Fruit fly (Drosophila melanogaster) whole organism, embryonic: ENCODE measurements around the gene mRpL16.

Experiments used
- Atf-2 ChIP-seq: fragments of 200-800 bp; sonication (Bioruptor generic); optimal IDR thresholded peaks from 2 replicates; lab custom pipeline; 2016; ENCODE audit warnings: missing biosample characterization, missing genetic modification characterization
- Atf3 ChIP-seq: fragments of 200-800 bp; sonication (Bioruptor generic); optimal IDR thresholded peaks from 3 replicates; lab custom pipeline; 2016; ENCODE audit warnings: missing biosample characterization, missing genetic modification characterization
- B-H1 ChIP-seq: fragments of 200-800 bp; sonication (Bioruptor generic); IDR thresholded peaks from 3 replicates; pipeline ENCODE4 v1.3.6; 2022; ENCODE audit warnings: missing biosample characterization, missing genetic modification characterization
- CG11695 ChIP-seq: fragments of 200-800 bp; sonication (Bioruptor generic); IDR thresholded peaks from 3 replicates; pipeline ENCODE4 v1.3.6; 2022; ENCODE audit warnings: missing biosample characterization, missing genetic modification characterization
- CG13775 ChIP-seq: fragments of 200-800 bp; sonication (Bioruptor generic); optimal IDR thresholded peaks from 3 replicates; lab custom pipeline; 2017; ENCODE audit warnings: missing biosample characterization, mild to moderate bottlenecking, missing genetic modification characterization
- CG14860 ChIP-seq: fragments of 200-800 bp; sonication (Bioruptor generic); IDR thresholded peaks from 3 replicates; pipeline ENCODE4 v1.3.6; 2022; ENCODE audit warnings: missing biosample characterization, missing genetic modification characterization; ENCODE audit not compliant: partially characterized antibody
- CG15073 ChIP-seq: fragments of 200-800 bp; sonication (Bioruptor generic); optimal IDR thresholded peaks from 2 replicates; lab custom pipeline; 2016; ENCODE audit warnings: missing biosample characterization, missing genetic modification characterization
- CG1602 ChIP-seq: fragments of 200-800 bp; sonication (Bioruptor generic); optimal IDR thresholded peaks from 3 replicates; lab custom pipeline; 2016; ENCODE audit warnings: missing biosample characterization, missing genetic modification characterization
- CG31224 ChIP-seq: fragments of 200-800 bp; sonication (Bioruptor generic); IDR thresholded peaks from 2 replicates; pipeline ENCODE4 v1.3.6; 2022; ENCODE audit warnings: missing biosample characterization, missing genetic modification characterization
- CG31388 ChIP-seq: fragments of 200-800 bp; sonication (Bioruptor generic); optimal IDR thresholded peaks from 2 replicates; lab custom pipeline; 2016; ENCODE audit warnings: missing biosample characterization, missing genetic modification characterization
- CG32767 ChIP-seq: fragments of 200-800 bp; sonication (Bioruptor generic); IDR thresholded peaks from 2 replicates; pipeline ENCODE4 v1.3.6; 2022; ENCODE audit warnings: missing biosample characterization, missing genetic modification characterization
- CG3281 ChIP-seq: fragments of 200-800 bp; sonication (Bioruptor generic); optimal IDR thresholded peaks from 3 replicates; lab custom pipeline; 2017; ENCODE audit warnings: missing biosample characterization, mild to moderate bottlenecking, missing genetic modification characterization
- CG34422 ChIP-seq: fragments of 200-800 bp; sonication (Bioruptor generic); IDR thresholded peaks from 3 replicates; pipeline ENCODE4 v1.3.6; 2022; ENCODE audit warnings: missing biosample characterization, missing genetic modification characterization
- CG3838 ChIP-seq: fragments of 200-800 bp; sonication (Bioruptor generic); optimal IDR thresholded peaks from 3 replicates; lab custom pipeline; 2016; ENCODE audit warnings: missing biosample characterization, missing genetic modification characterization
- CG4328 ChIP-seq: fragments of 200-800 bp; sonication (Bioruptor generic); optimal IDR thresholded peaks from 3 replicates; lab custom pipeline; 2017; ENCODE audit warnings: missing biosample characterization, missing genetic modification reagents, missing genetic modification characterization
- CG5180 ChIP-seq: fragments of 200-800 bp; sonication (Bioruptor generic); optimal IDR thresholded peaks from 3 replicates; lab custom pipeline; 2017; ENCODE audit warnings: missing biosample characterization, missing genetic modification characterization, mild to moderate bottlenecking, moderate library complexity, missing genetic modification reagents
- Chrac-16 ChIP-seq: fragments of 200-800 bp; sonication (Bioruptor generic); optimal IDR thresholded peaks from 3 replicates; lab custom pipeline; 2016; ENCODE audit warnings: missing biosample characterization, missing genetic modification characterization
- CrebB ChIP-seq: fragments of 200-800 bp; sonication (Bioruptor generic); optimal IDR thresholded peaks from 3 replicates; lab custom pipeline; 2018; ENCODE audit warnings: missing biosample characterization, mild to moderate bottlenecking, missing genetic modification characterization
- E2f2 ChIP-seq: fragments of 200-800 bp; sonication (Bioruptor generic); IDR thresholded peaks from 2 replicates; pipeline ENCODE4 v1.3.6; 2022; ENCODE audit warnings: missing biosample characterization, missing genetic modification characterization
- Ets65A ChIP-seq: fragments of 200-800 bp; sonication (Bioruptor generic); peaks from one replicate; lab custom pipeline; 2016; ENCODE audit warnings: missing biosample characterization, missing genetic modification characterization
- Gug ChIP-seq: fragments of 200-800 bp; sonication (Bioruptor generic); IDR thresholded peaks from 4 replicates; pipeline ENCODE4 v1.3.6; 2022; ENCODE audit warnings: missing biosample characterization, missing genetic modification characterization
- HmgZ ChIP-seq: fragments of 200-800 bp; sonication (Bioruptor generic); optimal IDR thresholded peaks from 2 replicates; lab custom pipeline; 2018; ENCODE audit warnings: missing biosample characterization, mild to moderate bottlenecking, missing genetic modification characterization
- Nf-YA ChIP-seq: fragments of 200-800 bp; sonication (Bioruptor generic); IDR thresholded peaks from 2 replicates; pipeline ENCODE4 v1.3.6; 2022; ENCODE audit warnings: missing biosample characterization, missing genetic modification characterization
- Side ChIP-seq: fragments of 200-800 bp; sonication (Bioruptor generic); optimal IDR thresholded peaks from 2 replicates; lab custom pipeline; 2016; ENCODE audit warnings: missing biosample characterization, missing genetic modification characterization
- Sox102F ChIP-seq: fragments of 200-800 bp; sonication (Bioruptor generic); optimal IDR thresholded peaks from 2 replicates; lab custom pipeline; 2018; ENCODE audit warnings: missing biosample characterization, mild to moderate bottlenecking, missing genetic modification characterization, moderate library complexity
- Spps ChIP-seq: fragments of 200-800 bp; sonication (Bioruptor generic); optimal IDR thresholded peaks from 2 replicates; lab custom pipeline; 2018; ENCODE audit warnings: missing biosample characterization, mild to moderate bottlenecking, missing genetic modification characterization
- bab2 ChIP-seq: fragments of 200-800 bp; sonication (Bioruptor generic); optimal IDR thresholded peaks from 2 replicates; lab custom pipeline; 2016; ENCODE audit warnings: missing biosample characterization, missing genetic modification characterization
- cad ChIP-seq: fragments of >200 bp; optimal IDR thresholded peaks from 2 replicates; lab custom pipeline; 2017; ENCODE audit warnings: missing biosample characterization, missing genetic modification characterization
- cg ChIP-seq: fragments of 200-800 bp; sonication (Bioruptor generic); optimal IDR thresholded peaks from 3 replicates; lab custom pipeline; 2019; ENCODE audit warnings: missing biosample characterization, mild to moderate bottlenecking, missing genetic modification characterization, moderate library complexity
- cwo ChIP-seq: fragments of 200-800 bp; sonication (Bioruptor generic); optimal IDR thresholded peaks from 3 replicates; lab custom pipeline; 2017; ENCODE audit warnings: missing biosample characterization, missing genetic modification characterization, mild to moderate bottlenecking, moderate library complexity, missing genetic modification reagents
- exex ChIP-seq: fragments of 200-800 bp; sonication (Bioruptor generic); optimal IDR thresholded peaks from 4 replicates; lab custom pipeline; 2018; ENCODE audit warnings: missing biosample characterization, mild to moderate bottlenecking, missing genetic modification characterization, moderate library complexity
- gce ChIP-seq: fragments of 200-800 bp; sonication (Bioruptor generic); IDR thresholded peaks from 3 replicates; pipeline ENCODE4 v1.3.6; 2022; ENCODE audit warnings: missing biosample characterization, missing genetic modification characterization
- gro ChIP-seq: fragments of 200-800 bp; sonication (Bioruptor generic); optimal IDR thresholded peaks from 2 replicates; lab custom pipeline; 2016; ENCODE audit warnings: missing biosample characterization, missing genetic modification characterization
- inv ChIP-seq: fragments of 200-800 bp; sonication (Bioruptor generic); IDR thresholded peaks from 2 replicates; pipeline ENCODE4 v1.3.6; 2022; ENCODE audit warnings: missing biosample characterization, missing genetic modification characterization; ENCODE audit not compliant: partially characterized antibody
- kah ChIP-seq: fragments of 200-800 bp; sonication (Bioruptor generic); optimal IDR thresholded peaks from 2 replicates; lab custom pipeline; 2018; ENCODE audit warnings: missing biosample characterization, mild to moderate bottlenecking, missing genetic modification characterization
- lmd ChIP-seq: fragments of 200-800 bp; sonication (Bioruptor generic); IDR thresholded peaks from 2 replicates; pipeline ENCODE4 v1.3.6; 2022; ENCODE audit warnings: missing biosample characterization, missing genetic modification characterization
- lov ChIP-seq, 2 experiments: fragments of 200-800 bp in 1 of 2; fragments of >200 bp in 1 of 2; sonication (Bioruptor generic) in 1 of 2; IDR thresholded peaks in 1 of 2; optimal IDR thresholded peaks in 1 of 2; 2 replicates in 1 of 2; 3 replicates in 1 of 2; pipeline versions ENCODE4 v1.3.6 to Lab custom; 2017 to 2022; ENCODE audit warnings: missing biosample characterization in 1 of 2, missing genetic modification characterization in 1 of 2
- mirr ChIP-seq: fragments of 200-800 bp; sonication (Bioruptor generic); optimal IDR thresholded peaks from 3 replicates; lab custom pipeline; 2018; ENCODE audit warnings: missing biosample characterization, mild to moderate bottlenecking, missing genetic modification characterization
- odd ChIP-seq: fragments of 200-800 bp; sonication (Bioruptor generic); optimal IDR thresholded peaks from 2 replicates; lab custom pipeline; 2017; ENCODE audit warnings: missing biosample characterization, mild to moderate bottlenecking, missing genetic modification characterization
- pan ChIP-seq, 4 experiments: fragments of >200 bp in 3 of 4; fragments of 200-800 bp in 1 of 4; sonication (Bioruptor generic) in 1 of 4; optimal IDR thresholded peaks in 3 of 4; IDR thresholded peaks in 1 of 4; 2 replicates each; pipeline versions ENCODE4 v1.3.6 to Lab custom; 2017 to 2022; ENCODE audit warnings: missing biosample characterization in 2 of 4, missing genetic modification characterization in 2 of 4, mixed read lengths in 1 of 4
- pb ChIP-seq: fragments of 200-800 bp; sonication (Bioruptor generic); optimal IDR thresholded peaks from 3 replicates; lab custom pipeline; 2016; ENCODE audit warnings: missing biosample characterization, missing genetic modification characterization
- prd ChIP-seq, 3 experiments: fragments of >200 bp in 2 of 3; fragments of 200-800 bp in 1 of 3; sonication (Bioruptor generic) in 1 of 3; optimal IDR thresholded peaks in 2 of 3; IDR thresholded peaks in 1 of 3; 2 replicates in 2 of 3; 3 replicates in 1 of 3; pipeline versions ENCODE4 v1.3.6 to Lab custom; 2017 to 2022; ENCODE audit warnings: missing biosample characterization in 1 of 3, missing genetic modification characterization in 1 of 3
- row ChIP-seq: fragments of 200-800 bp; sonication (Bioruptor generic); IDR thresholded peaks from 3 replicates; pipeline ENCODE4 v1.3.6; 2022; ENCODE audit warnings: missing biosample characterization, missing genetic modification characterization
- sens-2 ChIP-seq: fragments of 200-800 bp; sonication (Bioruptor generic); IDR thresholded peaks from 2 replicates; pipeline ENCODE4 v1.3.6; 2022; ENCODE audit warnings: missing biosample characterization, missing genetic modification characterization
- stc ChIP-seq: fragments of 200-800 bp; sonication (Bioruptor generic); IDR thresholded peaks from 2 replicates; pipeline ENCODE4 v1.3.6; 2022; ENCODE audit warnings: missing biosample characterization, missing genetic modification characterization
- tin ChIP-seq: fragments of 200-800 bp; sonication (Bioruptor generic); optimal IDR thresholded peaks from 3 replicates; lab custom pipeline; 2016; ENCODE audit warnings: missing biosample characterization, missing genetic modification characterization
- tio ChIP-seq: fragments of 200-800 bp; sonication (Bioruptor generic); optimal IDR thresholded peaks from 2 replicates; lab custom pipeline; 2017; ENCODE audit warnings: missing biosample characterization, missing genetic modification characterization, inconsistent platforms
- twi ChIP-seq: fragments of 200-800 bp; optimal IDR thresholded peaks from 2 replicates; lab custom pipeline; 2019; ENCODE audit warnings: missing biosample characterization, mild to moderate bottlenecking, missing genetic modification characterization, moderate library complexity
- vfl ChIP-seq: fragments of 200-800 bp; sonication (Bioruptor generic); optimal IDR thresholded peaks from 2 replicates; lab custom pipeline; 2016; ENCODE audit warnings: missing biosample characterization, missing genetic modification characterization

The mRpL16 gene

dm6 chrX:1907727-1908264, 17.7 kb downstream of the mRpL16 start, which contains the start of gene mip130 (continued):
- TF ChIP-seq Nf-YA (GFP tag; lab: Robert Waterston, UW) (no peak), Atf-2 (GFP tag; lab: Kevin White, UChicago) (no peak), mirr (GFP tag; lab: Kevin White, UChicago) (peak; percentile 36), CG34422 (peak; percentile 54; the same call in 1 of the 3 replicates), E2f2 (GFP tag; lab: Robert Waterston, UW) (peak; percentile 47; the same call in 1 of the 2 replicates), vfl (GFP tag; lab: Kevin White, UChicago) (no peak), kah (no peak), Side (GFP tag; lab: Kevin White, UChicago) (no peak), CG5180 (no peak), CG32767 (GFP tag; lab: Robert Waterston, UW) (0 out of 2 replicates have a peak, but pooled peaks have one; percentile 36), CG14860 (GFP tag; lab: Robert Waterston, UW) (0 out of 3 replicates have a peak, but pooled peaks have one; percentile 52), pb (peak; percentile 17), CG3838 (GFP tag; lab: Kevin White, UChicago) (no peak), CG11695 (GFP tag; lab: Robert Waterston, UW) (no peak), odd (no peak), Atf3 (GFP tag; lab: Kevin White, UChicago) (no peak), bab2 (GFP tag; lab: Kevin White, UChicago) (no peak), Spps (tag; lab: Kevin White, UChicago) (no peak), Sox102F (GFP tag; lab: Kevin White, UChicago) (no peak), exex (no peak), sens-2 (GFP tag; lab: Robert Waterston, UW) (no peak), tio (GFP tag; lab: Kevin White, UChicago) (no peak), Ets65A (GFP tag; lab: Kevin White, UChicago) (peak; percentile 88), CG4328 (GFP tag; lab: Kevin White, UChicago) (no peak), gce (GFP tag; lab: Robert Waterston, UW) (no peak), CG1602 (GFP tag; lab: Kevin White, UChicago) (peak; percentile 24), inv (GFP tag; lab: Robert Waterston, UW) (peak; percentile 65; the same call in 1 of the 2 replicates), gro (GFP tag; lab: Kevin White, UChicago) (no peak), stc (GFP tag; lab: Robert Waterston, UW) (no peak), row (GFP tag; lab: Robert Waterston, UW) (peak; percentile 92), CG31388 (GFP tag; lab: Kevin White, UChicago) (no peak), cg (no peak), lmd (GFP tag; lab: Robert Waterston, UW) (peak; percentile 45; the same call in 1 of the 2 replicates), Gug (no peak), twi (peak; percentile 4), CG31224 (GFP tag; lab: Robert Waterston, UW) (no peak), cad (GFP tag; lab: Kevin White, UChicago) (no peak), CG3281 (GFP tag; lab: Kevin White, UChicago) (peak; percentile 41), CG13775 (GFP tag; lab: Kevin White, UChicago) (peak; percentile 31), CG15073 (GFP tag; lab: Kevin White, UChicago) (no peak), lov (optimal IDR thresholded peaks at IDR 0.05; lab: Kevin White, UChicago) (no peak), lov (GFP tag; IDR thresholded peaks at IDR 0.05; lab: Robert Waterston, UW) (no peak), CrebB (tag; lab: Kevin White, UChicago) (no peak), cwo (GFP tag; lab: Kevin White, UChicago) (peak; percentile 28), HmgZ (tag; lab: Kevin White, UChicago) (peak; percentile 31), pan (optimal IDR thresholded peaks at IDR 0.05; lab: Kevin White, UChicago) (no peak), pan (GFP tag; optimal IDR thresholded peaks at IDR 0.05 in 1 of 2, IDR thresholded peaks at IDR 0.05 in 1 of 2) (peak in 1 of 2 experiments; percentile 60), B-H1 (GFP tag; lab: Robert Waterston, UW) (no peak), prd (optimal IDR thresholded peaks at IDR 0.05; lab: Kevin White, UChicago) (no peak), prd (GFP tag; IDR thresholded peaks at IDR 0.05; lab: Robert Waterston, UW) (peak; percentile 40; the same call in 1 of the 3 replicates), Chrac-16 (no peak), tin (GFP tag; lab: Kevin White, UChicago) (no peak)
